Worm (Caenorhabditis elegans) whole organism, early embryonic: ENCODE results near the gene clec-173.

ENCODE experiments used
- B0310.2 ChIP-seq: sonication (generic microtip); optimal IDR thresholded peaks from 2 replicates; lab custom pipeline; 2016; ENCODE audit warnings: mild to moderate bottlenecking, missing genetic modification characterization, missing compliant biosample characterization
- F13C5.2 ChIP-seq: sonication (generic microtip); optimal IDR thresholded peaks from 2 replicates; lab custom pipeline; 2017; ENCODE audit warnings: mild to moderate bottlenecking, missing genetic modification characterization, inconsistent platforms, missing compliant biosample characterization
- ama-1 ChIP-seq: fragments of 150-350 bp; optimal IDR thresholded peaks from 2 replicates; lab custom pipeline; 2014
- ceh-13 ChIP-seq: fragments of 200-800 bp; sonication (Bioruptor generic); optimal IDR thresholded peaks from 2 replicates; lab custom pipeline; 2018; ENCODE audit warnings: mild to moderate bottlenecking, missing genetic modification characterization, missing compliant biosample characterization
- flt-1 ChIP-seq: fragments of 200-800 bp; sonication (Bioruptor generic); IDR thresholded peaks from 2 replicates; pipeline ENCODE4 v1.3.6; 2022; ENCODE audit warnings: missing genetic modification characterization, missing compliant biosample characterization
- hmbx-1 ChIP-seq: sonication (generic microtip); optimal IDR thresholded peaks from 2 replicates; lab custom pipeline; 2016; ENCODE audit warnings: mild to moderate bottlenecking, missing genetic modification characterization, missing compliant biosample characterization
- hmg-4 ChIP-seq: fragments of 200-800 bp; sonication (Bioruptor generic); optimal IDR thresholded peaks from 2 replicates; lab custom pipeline; 2018; ENCODE audit warnings: mild to moderate bottlenecking, missing genetic modification characterization, missing compliant biosample characterization
- pes-1 ChIP-seq: fragments of 200-800 bp; sonication (Bioruptor generic); IDR thresholded peaks from 2 replicates; pipeline ENCODE4 v1.3.6; 2022; ENCODE audit warnings: missing genetic modification reagents, missing genetic modification characterization, missing compliant biosample characterization
- scrt-1 ChIP-seq: fragments of 200-800 bp; sonication (Bioruptor generic); IDR thresholded peaks from 2 replicates; pipeline ENCODE4 v1.3.6; 2022; ENCODE audit warnings: missing genetic modification characterization, missing compliant biosample characterization
- tbx-11 ChIP-seq: fragments of 200-800 bp; sonication (Bioruptor generic); IDR thresholded peaks from 2 replicates; pipeline ENCODE4 v1.3.6; 2022; ENCODE audit warnings: missing genetic modification characterization, missing compliant biosample characterization
- tbx-37 ChIP-seq: fragments of 200-800 bp; sonication (Bioruptor generic); conservative IDR thresholded peaks from 2 replicates; pipeline ENCODE4 v1.3.6; 2022; ENCODE audit warnings: missing genetic modification reagents, missing genetic modification characterization, missing compliant biosample characterization
- tra-4 ChIP-seq: sonication (generic microtip); optimal IDR thresholded peaks from 2 replicates; lab custom pipeline; 2017; ENCODE audit warnings: missing genetic modification characterization, missing compliant biosample characterization

DNA sequence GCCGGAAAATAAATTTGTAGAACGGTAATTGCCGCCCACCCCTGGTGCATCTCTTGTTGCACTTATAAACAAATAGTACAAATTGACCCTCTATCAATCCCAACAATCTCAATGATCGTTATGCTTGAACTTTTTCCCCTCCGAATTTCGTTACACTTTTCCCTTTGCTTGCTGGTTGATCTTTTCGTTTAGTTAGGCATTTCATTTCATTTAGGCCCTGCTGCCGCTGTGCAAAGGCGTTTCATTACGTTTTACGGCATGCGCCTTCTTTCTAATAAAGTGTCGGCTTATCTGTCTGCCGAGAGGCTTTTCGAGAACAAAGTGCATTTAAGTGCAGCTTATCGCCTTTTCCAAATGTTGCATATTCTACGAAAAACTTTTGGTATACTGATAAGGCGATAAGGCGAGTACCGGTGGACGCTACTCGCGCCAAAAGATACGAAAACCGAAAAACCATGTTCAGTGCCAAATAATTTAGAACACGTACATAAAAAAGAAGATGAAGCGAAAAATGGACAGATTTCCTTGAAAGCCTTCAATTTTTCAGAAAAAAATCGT is 43.3 kb upstream of the clec-173 start:
- TF ChIP-seq flt-1 (GFP tag; lab: Robert Waterston, UW) (no peak), tra-4 (tag; lab: Kevin White, UChicago) (no peak), ama-1 (lab: Kevin White, UChicago) (no peak), hmbx-1 (no peak), pes-1 (no peak), F13C5.2 (tag; lab: Kevin White, UChicago) (no peak), ceh-13 (no peak), scrt-1 (GFP tag; lab: Robert Waterston, UW) (no peak), tbx-11 (GFP tag; lab: Robert Waterston, UW) (no peak), hmg-4 (no peak), tbx-37 (GFP tag; lab: Robert Waterston, UW) (no peak), B0310.2 (tag; lab: Kevin White, UChicago) (no peak)
